Fruit fly (Drosophila melanogaster) whole organism, embryonic: ENCODE results near the gene CG8509.

Source experiments
- B-H1 ChIP-seq: fragments of 200-800 bp; sonication (Bioruptor generic); IDR thresholded peaks from 3 replicates; pipeline ENCODE4 v1.3.6; 2022; ENCODE audit warnings: missing biosample characterization, missing genetic modification characterization
- BEAF-32 ChIP-seq: fragments of 200-800 bp; sonication (Bioruptor generic); optimal IDR thresholded peaks from 3 replicates; lab custom pipeline; 2017; ENCODE audit warnings: missing biosample characterization, missing genetic modification characterization, mild to moderate bottlenecking, moderate library complexity, missing genetic modification reagents
- CG12104 ChIP-seq: fragments of 200-800 bp; sonication (Bioruptor generic); optimal IDR thresholded peaks from 3 replicates; lab custom pipeline; 2016; ENCODE audit warnings: missing biosample characterization, missing genetic modification characterization
- CG13287 ChIP-seq: fragments of 200-800 bp; sonication (Bioruptor generic); IDR thresholded peaks from 2 replicates; pipeline ENCODE4 v1.3.6; 2022; ENCODE audit warnings: missing biosample characterization, missing genetic modification characterization; ENCODE audit not compliant: partially characterized antibody
- CG14441 ChIP-seq: fragments of 200-800 bp; sonication (Bioruptor generic); IDR thresholded peaks from 2 replicates; pipeline ENCODE4 v1.3.6; 2022; ENCODE audit warnings: missing biosample characterization, missing genetic modification characterization
- CG14710 ChIP-seq: fragments of 200-800 bp; sonication (Bioruptor generic); optimal IDR thresholded peaks from 3 replicates; lab custom pipeline; 2019; ENCODE audit warnings: missing biosample characterization, mild to moderate bottlenecking, missing genetic modification characterization, moderate library complexity
- CG14860 ChIP-seq: fragments of 200-800 bp; sonication (Bioruptor generic); IDR thresholded peaks from 3 replicates; pipeline ENCODE4 v1.3.6; 2022; ENCODE audit warnings: missing biosample characterization, missing genetic modification characterization; ENCODE audit not compliant: partially characterized antibody
- CG16813 ChIP-seq: fragments of 200-800 bp; sonication (Bioruptor generic); IDR thresholded peaks from 3 replicates; pipeline ENCODE4 v1.3.6; 2022; ENCODE audit warnings: missing biosample characterization, missing genetic modification characterization; ENCODE audit not compliant: partially characterized antibody
- CG17361 ChIP-seq: fragments of 200-800 bp; sonication (Bioruptor generic); IDR thresholded peaks from 3 replicates; pipeline ENCODE4 v1.3.6; 2022; ENCODE audit warnings: missing biosample characterization, missing genetic modification characterization
- CG17829 ChIP-seq: fragments of 200-800 bp; optimal IDR thresholded peaks from 2 replicates; lab custom pipeline; 2019; ENCODE audit warnings: missing biosample characterization, mild to moderate bottlenecking, missing genetic modification characterization, moderate library complexity
- CG18476 ChIP-seq: fragments of 200-800 bp; sonication (Bioruptor generic); optimal IDR thresholded peaks from 2 replicates; lab custom pipeline; 2016; ENCODE audit warnings: missing biosample characterization, mild to moderate bottlenecking, missing genetic modification characterization
- CG2120 ChIP-seq: fragments of 200-800 bp; sonication (Bioruptor generic); optimal IDR thresholded peaks from 3 replicates; lab custom pipeline; 2016; ENCODE audit warnings: missing biosample characterization, missing genetic modification characterization
- CG2129 ChIP-seq: fragments of 200-800 bp; sonication (Bioruptor generic); IDR thresholded peaks from 2 replicates; pipeline ENCODE4 v1.3.6; 2022; ENCODE audit warnings: missing biosample characterization, missing genetic modification characterization; ENCODE audit not compliant: partially characterized antibody
- CG3847 ChIP-seq: fragments of 200-800 bp; sonication (Bioruptor generic); IDR thresholded peaks from 2 replicates; pipeline ENCODE4 v1.3.6; 2022; ENCODE audit warnings: missing biosample characterization, missing genetic modification characterization
- CG4404 ChIP-seq: fragments of 200-800 bp; sonication (Bioruptor generic); IDR thresholded peaks from 2 replicates; pipeline ENCODE4 v1.3.6; 2022; ENCODE audit warnings: missing biosample characterization, missing genetic modification characterization
- CG4820 ChIP-seq: fragments of 200-800 bp; sonication (Bioruptor generic); optimal IDR thresholded peaks from 3 replicates; lab custom pipeline; 2016; ENCODE audit warnings: missing biosample characterization, missing genetic modification characterization
- CG6175 ChIP-seq: fragments of 200-800 bp; sonication (Bioruptor generic); IDR thresholded peaks from 3 replicates; pipeline ENCODE4 v1.3.6; 2022; ENCODE audit warnings: missing biosample characterization, missing genetic modification characterization
- CG6654 ChIP-seq: fragments of 200-800 bp; sonication (Bioruptor generic); optimal IDR thresholded peaks from 2 replicates; lab custom pipeline; 2017; ENCODE audit warnings: missing biosample characterization, mild to moderate bottlenecking, missing genetic modification characterization
- CG7745 ChIP-seq: fragments of 200-800 bp; sonication (Bioruptor generic); optimal IDR thresholded peaks from 2 replicates; lab custom pipeline; 2018; ENCODE audit warnings: missing biosample characterization, mild to moderate bottlenecking, missing genetic modification characterization, moderate library complexity
- Chrac-16 ChIP-seq: fragments of 200-800 bp; sonication (Bioruptor generic); optimal IDR thresholded peaks from 3 replicates; lab custom pipeline; 2016; ENCODE audit warnings: missing biosample characterization, missing genetic modification characterization
- D19A ChIP-seq: fragments of 200-800 bp; optimal IDR thresholded peaks from 3 replicates; lab custom pipeline; 2019; ENCODE audit warnings: missing biosample characterization, mild to moderate bottlenecking, missing genetic modification characterization, moderate library complexity
- Dek ChIP-seq: fragments of 200-800 bp; sonication (Bioruptor generic); optimal IDR thresholded peaks from 3 replicates; lab custom pipeline; 2019; ENCODE audit warnings: missing biosample characterization, mild to moderate bottlenecking, missing genetic modification characterization, moderate library complexity
- Dll ChIP-seq: fragments of 200-800 bp; sonication (Bioruptor generic); IDR thresholded peaks from 4 replicates; pipeline ENCODE4 v1.3.6; 2022; ENCODE audit warnings: missing biosample characterization, missing genetic modification characterization; ENCODE audit not compliant: partially characterized antibody
- Dref ChIP-seq: fragments of 200-800 bp; sonication (Bioruptor generic); IDR thresholded peaks from 2 replicates; pipeline ENCODE4 v1.3.6; 2022; ENCODE audit warnings: missing biosample characterization, missing genetic modification characterization
- Drgx ChIP-seq: fragments of 200-800 bp; sonication (Bioruptor generic); IDR thresholded peaks from 2 replicates; pipeline ENCODE4 v1.3.6; 2022; ENCODE audit warnings: missing biosample characterization, missing genetic modification characterization
- Hr3 ChIP-seq: fragments of 200-800 bp; sonication (Bioruptor generic); optimal IDR thresholded peaks from 3 replicates; lab custom pipeline; 2016; ENCODE audit warnings: missing biosample characterization, missing genetic modification characterization
- Myb ChIP-seq: fragments of 200-800 bp; sonication (Bioruptor generic); optimal IDR thresholded peaks from 2 replicates; lab custom pipeline; 2016; ENCODE audit warnings: missing biosample characterization, missing genetic modification characterization
- Rfx ChIP-seq: fragments of 200-800 bp; sonication (Bioruptor generic); IDR thresholded peaks from 2 replicates; pipeline ENCODE4 v1.3.6; 2022; ENCODE audit warnings: missing biosample characterization, missing genetic modification characterization
- Rx ChIP-seq: fragments of 200-800 bp; sonication (Bioruptor generic); IDR thresholded peaks from 2 replicates; pipeline ENCODE4 v1.3.6; 2022; ENCODE audit warnings: missing biosample characterization, missing genetic modification characterization
- Six4 ChIP-seq: fragments of 200-800 bp; sonication (Bioruptor generic); optimal IDR thresholded peaks from 2 replicates; lab custom pipeline; 2016; ENCODE audit warnings: missing biosample characterization, missing genetic modification characterization
- Trl ChIP-seq, 3 experiments: fragments of >200 bp in 2 of 3; fragments of 200-800 bp in 1 of 3; sonication (Bioruptor generic) in 1 of 3; optimal IDR thresholded peaks; 2 replicates in 1 of 3; 3 replicates in 2 of 3; lab custom pipeline; 2016 to 2017; ENCODE audit warnings: missing biosample characterization in 1 of 3, missing genetic modification characterization in 1 of 3
- amos ChIP-seq: fragments of 200-800 bp; sonication (Bioruptor generic); IDR thresholded peaks from 2 replicates; pipeline ENCODE4 v1.3.6; 2022; ENCODE audit warnings: missing biosample characterization, missing genetic modification characterization; ENCODE audit not compliant: partially characterized antibody
- croc ChIP-seq: fragments of 200-800 bp; sonication (Bioruptor generic); conservative IDR thresholded peaks from 3 replicates; pipeline ENCODE4 v1.3.6; 2022; ENCODE audit warnings: missing biosample characterization, missing genetic modification characterization
- dm ChIP-seq: fragments of 200-800 bp; sonication (Bioruptor generic); optimal IDR thresholded peaks from 3 replicates; lab custom pipeline; 2016; ENCODE audit warnings: missing biosample characterization, missing genetic modification characterization
- gfzf ChIP-seq: fragments of 200-800 bp; sonication (Bioruptor generic); optimal IDR thresholded peaks from 2 replicates; lab custom pipeline; 2016; ENCODE audit warnings: missing biosample characterization, mild to moderate bottlenecking, missing genetic modification characterization, moderate library complexity
- klu ChIP-seq: fragments of 200-800 bp; sonication (Bioruptor generic); IDR thresholded peaks from 2 replicates; pipeline ENCODE4 v1.3.6; 2022; ENCODE audit warnings: missing biosample characterization, missing genetic modification characterization
- kni ChIP-seq: fragments of 200-800 bp; sonication (Bioruptor generic); optimal IDR thresholded peaks from 3 replicates; lab custom pipeline; 2017; ENCODE audit warnings: mild to moderate bottlenecking, missing biosample characterization, missing genetic modification reagents, missing genetic modification characterization
- nmo ChIP-seq: fragments of 200-800 bp; sonication (Bioruptor generic); optimal IDR thresholded peaks from 2 replicates; lab custom pipeline; 2018; ENCODE audit warnings: missing biosample characterization, mild to moderate bottlenecking, missing genetic modification characterization, moderate library complexity
- nom ChIP-seq: fragments of 200-800 bp; sonication (Bioruptor generic); optimal IDR thresholded peaks from 2 replicates; lab custom pipeline; 2017; ENCODE audit warnings: missing biosample characterization, missing genetic modification characterization, mild to moderate bottlenecking, moderate library complexity, missing genetic modification reagents
- pros ChIP-seq: fragments of 200-800 bp; sonication (Bioruptor generic); optimal IDR thresholded peaks from 3 replicates; lab custom pipeline; 2019; ENCODE audit warnings: missing biosample characterization, mild to moderate bottlenecking, missing genetic modification characterization, moderate library complexity
- salm ChIP-seq: fragments of 200-800 bp; sonication (Bioruptor generic); optimal IDR thresholded peaks from 2 replicates; lab custom pipeline; 2018; ENCODE audit warnings: missing biosample characterization, mild to moderate bottlenecking, missing genetic modification characterization
- sens ChIP-seq: fragments of 200-800 bp; sonication (Bioruptor generic); peaks from one replicate; lab custom pipeline; 2016; ENCODE audit warnings: missing biosample characterization, missing genetic modification characterization
- sr ChIP-seq: fragments of 200-800 bp; sonication (Bioruptor generic); IDR thresholded peaks from 3 replicates; pipeline ENCODE4 v1.3.6; 2022; ENCODE audit warnings: missing biosample characterization, missing genetic modification characterization
- vnd ChIP-seq: fragments of 200-800 bp; sonication (Bioruptor generic); IDR thresholded peaks from 3 replicates; pipeline ENCODE4 v1.3.6; 2022; ENCODE audit warnings: missing biosample characterization, missing genetic modification characterization; ENCODE audit not compliant: partially characterized antibody
- zf30C ChIP-seq: fragments of 200-800 bp; sonication (Bioruptor generic); optimal IDR thresholded peaks from 3 replicates; lab custom pipeline; 2018; ENCODE audit warnings: missing biosample characterization, mild to moderate bottlenecking, missing genetic modification characterization

CG8509 gene

DNA sequence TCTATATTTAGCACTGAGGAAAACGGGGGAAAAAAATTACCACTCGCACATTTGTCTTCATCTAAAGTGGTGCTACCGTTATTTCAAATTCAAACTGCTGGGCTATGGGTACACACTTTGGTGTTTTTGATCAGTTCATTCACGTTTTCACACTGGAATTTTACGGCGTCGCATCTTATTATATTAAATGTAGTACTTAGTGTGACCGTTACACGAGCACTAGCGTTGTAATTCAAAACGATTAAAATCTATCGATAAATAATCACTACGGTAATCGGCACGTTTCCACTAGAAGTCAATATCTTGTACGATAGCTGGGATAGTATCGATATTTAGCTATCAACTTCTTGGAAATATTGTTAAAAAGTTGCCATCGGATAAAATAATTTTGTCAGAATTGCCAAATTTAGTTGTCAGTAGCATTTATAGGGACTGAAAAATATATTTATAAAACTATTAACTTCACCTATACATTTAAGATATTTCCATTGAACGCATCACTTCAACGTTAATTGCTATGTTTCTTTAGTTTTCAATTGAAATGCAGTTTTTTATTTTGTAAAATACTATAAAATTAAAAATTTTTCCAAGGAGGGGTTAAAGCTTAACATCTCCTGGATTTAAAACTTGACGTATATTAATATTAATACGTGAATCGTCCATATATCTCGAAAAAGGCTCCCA is 48.4 kb downstream of the CG8509 start, which contains the start of the genes CG46440 and Myb (continued):
- TF ChIP-seq CG18476 (GFP tag; lab: Kevin White, UChicago) (no peak), CG6175 (no peak), Myb (GFP tag; lab: Kevin White, UChicago) (peak; percentile 73), D19A (tag; lab: Kevin White, UChicago) (peak; percentile 54), nmo (GFP tag; lab: Kevin White, UChicago) (peak; percentile 14), CG4404 (GFP tag; lab: Robert Waterston, UW) (no peak), CG14710 (tag; lab: Kevin White, UChicago) (peak; percentile 24), vnd (GFP tag; lab: Robert Waterston, UW) (peak; percentile 83), Chrac-16 (GFP tag; lab: Kevin White, UChicago) (no peak), klu (GFP tag; lab: Robert Waterston, UW) (no peak), Dek (no peak), CG14860 (GFP tag; lab: Robert Waterston, UW) (peak; percentile 74), CG7745 (tag; lab: Kevin White, UChicago) (no peak), zf30C (peak; percentile 60), CG17829 (tag; lab: Kevin White, UChicago) (no peak), CG2120 (GFP tag; lab: Kevin White, UChicago) (no peak), CG14441 (GFP tag; lab: Robert Waterston, UW) (no peak), Hr3 (no peak), CG4820 (GFP tag; lab: Kevin White, UChicago) (no peak), Six4 (GFP tag; lab: Kevin White, UChicago) (no peak), Rfx (GFP tag; lab: Robert Waterston, UW) (peak; percentile 20; the same call in 1 of the 2 replicates), sr (GFP tag; lab: Robert Waterston, UW) (no peak), nom (peak; percentile 37)

DNA sequence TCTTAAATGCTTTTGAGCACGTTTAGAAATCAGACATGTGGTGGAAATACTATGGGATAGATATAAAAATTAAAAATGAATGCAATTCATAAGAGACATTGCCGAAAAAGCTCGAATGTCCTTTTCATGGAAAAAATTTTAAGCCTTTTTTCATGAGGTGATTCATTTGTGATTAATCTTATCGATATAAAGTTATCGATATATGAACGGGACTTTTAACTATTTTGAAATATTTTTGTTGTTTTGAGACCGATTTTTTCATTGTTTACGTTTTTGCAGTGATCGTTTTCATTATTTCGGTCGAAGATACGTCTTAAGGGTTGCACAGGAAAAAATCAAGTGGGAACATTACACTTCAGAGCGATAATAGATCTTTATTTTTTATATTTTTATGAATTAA is 50.0 kb downstream of the CG8509 start, which contains the start of gene AlkB:
Gene AlkB (minus strand): TSS at position 101 of the 400 bp plus-strand sequence.
- no peak for TF ChIP-seq dm (GFP tag; lab: Kevin White, UChicago)
- no peak for TF ChIP-seq Drgx (GFP tag; lab: Robert Waterston, UW)
- TF ChIP-seq Trl (optimal IDR thresholded peaks at IDR 0.05; lab: Kevin White, UChicago) = no peak
- no peak for TF ChIP-seq Trl (GFP tag; optimal IDR thresholded peaks at IDR 0.05; lab: Kevin White, UChicago)
- peak; percentile 44 for TF ChIP-seq gfzf (GFP tag; lab: Kevin White, UChicago)
- no peak for TF ChIP-seq CG6654 (GFP tag; lab: Kevin White, UChicago)
- no peak for TF ChIP-seq Rx
- TF ChIP-seq CG3847 (GFP tag; lab: Robert Waterston, UW) = no peak
- 0 out of 2 replicates have a peak, but pooled peaks have one; percentile 17 for TF ChIP-seq amos (GFP tag; lab: Robert Waterston, UW)
- TF ChIP-seq Dll = peak; percentile 49; the same call in 1 of the 4 replicates
- TF ChIP-seq CG16813 (GFP tag; lab: Robert Waterston, UW) = 0 out of 3 replicates have a peak, but pooled peaks have one; percentile 4
- TF ChIP-seq Dref (GFP tag; lab: Robert Waterston, UW) = peak; percentile 43; the same call in 1 of the 2 replicates
- 0 out of 2 replicates have a peak, but pooled peaks have one; percentile 19 for TF ChIP-seq CG13287 (GFP tag; lab: Robert Waterston, UW)
- no peak for TF ChIP-seq CG14860 (GFP tag; lab: Robert Waterston, UW)
- no peak for TF ChIP-seq pros (GFP tag; lab: Kevin White, UChicago)
- TF ChIP-seq croc (GFP tag; lab: Robert Waterston, UW) = no peak
- TF ChIP-seq CG12104 (GFP tag; lab: Kevin White, UChicago) = no peak
- TF ChIP-seq BEAF-32 (GFP tag; lab: Kevin White, UChicago) = peak; percentile 45
- TF ChIP-seq CG2129 (GFP tag; lab: Robert Waterston, UW) = peak; percentile 13; the same call in 1 of the 2 replicates
- no peak for TF ChIP-seq B-H1 (GFP tag; lab: Robert Waterston, UW)
- TF ChIP-seq CG17361 (GFP tag; lab: Robert Waterston, UW) = 0 out of 3 replicates have a peak, but pooled peaks have one; percentile 9
- TF ChIP-seq kni (GFP tag; lab: Kevin White, UChicago) = no peak
- peak; percentile 32 for TF ChIP-seq sens
- no peak for TF ChIP-seq salm
- TF ChIP-seq, all 482 proteins: peak for 10
